Fruit fly (Drosophila melanogaster) whole organism: ENCODE data around the gene CG13054.

Experiments used
- CG8478 ChIP-seq: fragments of >200 bp; optimal IDR thresholded peaks from 2 replicates; lab custom pipeline; 2018; ENCODE audit warnings: inconsistent platforms
- EcR ChIP-seq, 2 experiments: fragments of >200 bp; optimal IDR thresholded peaks; 2 replicates each; lab custom pipeline; 2017; ENCODE audit warnings: missing biosample characterization in 2 of 2, missing genetic modification characterization in 2 of 2, missing genetic modification reagents in 2 of 2
- psq ChIP-seq: fragments of >200 bp; optimal IDR thresholded peaks from 2 replicates; lab custom pipeline; 2017
- usp ChIP-seq: fragments of >200 bp; optimal IDR thresholded peaks from 2 replicates; lab custom pipeline; 2017; ENCODE audit warnings: missing biosample characterization, missing genetic modification characterization, mixed read lengths

DNA sequence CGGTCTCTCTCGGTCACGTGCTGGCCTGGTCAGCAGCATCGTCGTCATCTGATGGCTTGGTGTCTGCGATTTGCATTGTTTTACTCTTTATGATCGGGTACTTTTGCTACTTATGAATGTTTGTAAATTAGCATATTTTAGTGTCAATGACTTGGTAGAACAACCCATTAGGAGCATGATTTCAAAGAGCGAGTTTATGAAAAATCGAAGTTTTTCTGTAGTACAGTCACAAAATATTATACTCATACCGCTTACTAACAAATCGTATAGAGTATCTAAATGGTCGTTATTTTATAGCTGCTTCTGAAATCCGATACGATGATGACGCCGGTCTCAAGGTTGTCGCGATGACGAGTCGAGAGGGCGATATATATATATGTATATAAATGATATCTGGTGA lies 29.3 kb upstream of the CG13054 start:
- TF ChIP-seq usp (GFP tag; lab: Kevin White, UChicago) (no peak), EcR (GFP tag; optimal IDR thresholded peaks at IDR 0.05; lab: Kevin White, UChicago) (no peak), CG8478 (lab: Kevin White, UChicago) (no peak), psq (no peak)
